Fruit fly (Drosophila melanogaster) whole organism, embryonic: ENCODE data around the gene CG34180.
A peak's percentile ranks its signal among the peaks of the same experiment; 100 is the strongest.

ENCODE experiments used
- Adf1 ChIP-seq: fragments of 200-800 bp; sonication (Bioruptor generic); IDR thresholded peaks from 2 replicates; pipeline ENCODE4 v1.3.6; 2022; ENCODE audit warnings: missing biosample characterization, missing genetic modification characterization
- BEAF-32 ChIP-seq: fragments of 200-800 bp; sonication (Bioruptor generic); optimal IDR thresholded peaks from 3 replicates; lab custom pipeline; 2017; ENCODE audit warnings: missing biosample characterization, missing genetic modification characterization, mild to moderate bottlenecking, moderate library complexity, missing genetic modification reagents
- CG1024 ChIP-seq: fragments of 200-800 bp; sonication (Bioruptor generic); IDR thresholded peaks from 2 replicates; pipeline ENCODE4 v1.3.6; 2022; ENCODE audit warnings: missing biosample characterization, missing genetic modification characterization
- CG14667 ChIP-seq: fragments of 200-800 bp; sonication (Bioruptor generic); IDR thresholded peaks from 2 replicates; pipeline ENCODE4 v1.3.6; 2022; ENCODE audit warnings: missing biosample characterization, missing genetic modification characterization
- CG15601 ChIP-seq: fragments of 200-800 bp; sonication (Bioruptor generic); optimal IDR thresholded peaks from 3 replicates; lab custom pipeline; 2019; ENCODE audit warnings: missing biosample characterization, mild to moderate bottlenecking, missing genetic modification characterization, moderate library complexity
- CG15696 ChIP-seq: fragments of 200-800 bp; sonication (Bioruptor generic); optimal IDR thresholded peaks from 2 replicates; lab custom pipeline; 2019; ENCODE audit warnings: missing biosample characterization, mild to moderate bottlenecking, missing genetic modification characterization, moderate library complexity
- CG1602 ChIP-seq: fragments of 200-800 bp; sonication (Bioruptor generic); optimal IDR thresholded peaks from 3 replicates; lab custom pipeline; 2016; ENCODE audit warnings: missing biosample characterization, missing genetic modification characterization
- CG17359 ChIP-seq: fragments of 200-800 bp; sonication (Bioruptor generic); optimal IDR thresholded peaks from 3 replicates; lab custom pipeline; 2018; ENCODE audit warnings: missing biosample characterization, mild to moderate bottlenecking, missing genetic modification characterization, moderate library complexity
- CG18262 ChIP-seq: fragments of 200-800 bp; optimal IDR thresholded peaks from 3 replicates; lab custom pipeline; 2019; ENCODE audit warnings: missing biosample characterization, mild to moderate bottlenecking, missing genetic modification characterization, moderate library complexity
- CG18764 ChIP-seq: fragments of 200-800 bp; sonication (Bioruptor generic); optimal IDR thresholded peaks from 3 replicates; lab custom pipeline; 2016; ENCODE audit warnings: missing biosample characterization, missing genetic modification characterization
- CG2678 ChIP-seq: fragments of 200-800 bp; sonication (Bioruptor generic); optimal IDR thresholded peaks from 3 replicates; lab custom pipeline; 2019; ENCODE audit warnings: missing biosample characterization, mild to moderate bottlenecking, missing genetic modification characterization, moderate library complexity
- CG2889 ChIP-seq: fragments of 200-800 bp; sonication (Bioruptor generic); IDR thresholded peaks from 3 replicates; pipeline ENCODE4 v1.3.6; 2022; ENCODE audit warnings: missing biosample characterization, missing genetic modification characterization
- CG31224 ChIP-seq: fragments of 200-800 bp; sonication (Bioruptor generic); IDR thresholded peaks from 2 replicates; pipeline ENCODE4 v1.3.6; 2022; ENCODE audit warnings: missing biosample characterization, missing genetic modification characterization
- CG31365 ChIP-seq: fragments of 200-800 bp; sonication (Bioruptor generic); optimal IDR thresholded peaks from 2 replicates; lab custom pipeline; 2018; ENCODE audit warnings: missing biosample characterization, mild to moderate bottlenecking, missing genetic modification characterization
- CG3726 ChIP-seq: fragments of 200-800 bp; sonication (Bioruptor generic); IDR thresholded peaks from 3 replicates; pipeline ENCODE4, ENCODE4 v1.3.6; 2022; ENCODE audit warnings: missing biosample characterization, missing genetic modification characterization
- CG6654 ChIP-seq: fragments of 200-800 bp; sonication (Bioruptor generic); optimal IDR thresholded peaks from 2 replicates; lab custom pipeline; 2017; ENCODE audit warnings: missing biosample characterization, mild to moderate bottlenecking, missing genetic modification characterization
- CG7357 ChIP-seq: fragments of 200-800 bp; sonication (Bioruptor generic); IDR thresholded peaks from 3 replicates; pipeline ENCODE4 v1.3.6; 2022; ENCODE audit warnings: missing biosample characterization, missing genetic modification characterization
- CG8359 ChIP-seq: fragments of 200-800 bp; sonication (Bioruptor generic); optimal IDR thresholded peaks from 2 replicates; lab custom pipeline; 2017; ENCODE audit warnings: missing biosample characterization, mild to moderate bottlenecking, missing genetic modification characterization, borderline replicate concordance
- Chrac-16 ChIP-seq: fragments of 200-800 bp; sonication (Bioruptor generic); optimal IDR thresholded peaks from 3 replicates; lab custom pipeline; 2016; ENCODE audit warnings: missing biosample characterization, missing genetic modification characterization
- CkIIα-i1 ChIP-seq: fragments of 200-800 bp; sonication (Bioruptor generic); IDR thresholded peaks from 2 replicates; pipeline ENCODE4 v1.3.6; 2022; ENCODE audit warnings: missing biosample characterization, missing genetic modification characterization
- D ChIP-seq, 2 experiments: fragments of 200-800 bp in 1 of 2; fragments of >200 bp in 1 of 2; sonication (Bioruptor generic) in 1 of 2; optimal IDR thresholded peaks; 2 replicates in 1 of 2; 3 replicates in 1 of 2; lab custom pipeline; 2017; ENCODE audit warnings: mild to moderate bottlenecking in 1 of 2, missing biosample characterization in 1 of 2, missing genetic modification characterization in 1 of 2, missing genetic modification reagents in 1 of 2
- Doc2 ChIP-seq: fragments of 200-800 bp; sonication (Bioruptor generic); IDR thresholded peaks from 2 replicates; pipeline ENCODE4 v1.3.6; 2022; ENCODE audit warnings: missing biosample characterization, missing genetic modification characterization
- Eip74EF ChIP-seq, 2 experiments: fragments of 200-800 bp in 1 of 2; fragments of >200 bp in 1 of 2; sonication (Bioruptor generic) in 1 of 2; optimal IDR thresholded peaks; 2 replicates each; lab custom pipeline; 2017 to 2019; ENCODE audit warnings: missing biosample characterization in 2 of 2, missing genetic modification characterization in 2 of 2, mild to moderate bottlenecking in 1 of 2, moderate library complexity in 1 of 2
- HHEX ChIP-seq: fragments of 200-800 bp; sonication (Bioruptor generic); optimal IDR thresholded peaks from 3 replicates; lab custom pipeline; 2017; ENCODE audit warnings: missing biosample characterization, mild to moderate bottlenecking, missing genetic modification characterization, missing genetic modification reagents
- HmgZ ChIP-seq: fragments of 200-800 bp; sonication (Bioruptor generic); optimal IDR thresholded peaks from 2 replicates; lab custom pipeline; 2018; ENCODE audit warnings: missing biosample characterization, mild to moderate bottlenecking, missing genetic modification characterization
- Mad ChIP-seq: fragments of 200-800 bp; sonication (Bioruptor generic); optimal IDR thresholded peaks from 2 replicates; lab custom pipeline; 2016; ENCODE audit warnings: missing biosample characterization, missing genetic modification characterization
- Myb ChIP-seq: fragments of 200-800 bp; sonication (Bioruptor generic); optimal IDR thresholded peaks from 2 replicates; lab custom pipeline; 2016; ENCODE audit warnings: missing biosample characterization, missing genetic modification characterization
- Sox100B ChIP-seq: fragments of 200-800 bp; sonication (Bioruptor generic); optimal IDR thresholded peaks from 3 replicates; lab custom pipeline; 2018; ENCODE audit warnings: missing biosample characterization, mild to moderate bottlenecking, missing genetic modification characterization
- Stat92E ChIP-seq, 3 experiments: fragments of >200 bp in 2 of 3; fragments of 200-800 bp in 1 of 3; sonication (Bioruptor generic) in 1 of 3; optimal IDR thresholded peaks; 2 replicates each; lab custom pipeline; 2017 to 2019; ENCODE audit warnings: missing biosample characterization in 3 of 3, missing genetic modification characterization in 3 of 3, mild to moderate bottlenecking in 1 of 3, moderate library complexity in 1 of 3
- amos ChIP-seq: fragments of 200-800 bp; sonication (Bioruptor generic); IDR thresholded peaks from 2 replicates; pipeline ENCODE4 v1.3.6; 2022; ENCODE audit warnings: missing biosample characterization, missing genetic modification characterization; ENCODE audit not compliant: partially characterized antibody
- bsh ChIP-seq, 2 experiments: fragments of 200-800 bp; sonication (Bioruptor generic); optimal IDR thresholded peaks; 2 replicates each; lab custom pipeline; 2017 to 2018; ENCODE audit warnings: mild to moderate bottlenecking in 2 of 2, missing biosample characterization in 2 of 2, missing genetic modification characterization in 2 of 2, moderate library complexity in 1 of 2
- cas ChIP-seq: fragments of 200-800 bp; sonication (Bioruptor generic); IDR thresholded peaks from 2 replicates; pipeline ENCODE4 v1.3.6; 2022; ENCODE audit warnings: missing biosample characterization, missing genetic modification characterization
- croc ChIP-seq: fragments of 200-800 bp; sonication (Bioruptor generic); conservative IDR thresholded peaks from 3 replicates; pipeline ENCODE4 v1.3.6; 2022; ENCODE audit warnings: missing biosample characterization, missing genetic modification characterization
- crol ChIP-seq: fragments of 200-800 bp; sonication (Bioruptor generic); IDR thresholded peaks from 2 replicates; pipeline ENCODE4 v1.3.6; 2022; ENCODE audit warnings: missing biosample characterization, missing genetic modification characterization
- dan ChIP-seq: fragments of 200-800 bp; sonication (Bioruptor generic); IDR thresholded peaks from 2 replicates; pipeline ENCODE4 v1.3.6; 2022; ENCODE audit warnings: missing biosample characterization, missing genetic modification characterization
- dmrt11E ChIP-seq: fragments of 200-800 bp; sonication (Bioruptor generic); optimal IDR thresholded peaks from 3 replicates; lab custom pipeline; 2018; ENCODE audit warnings: missing biosample characterization, mild to moderate bottlenecking, missing genetic modification characterization, moderate library complexity
- fd3F ChIP-seq: fragments of 200-800 bp; sonication (Bioruptor generic); optimal IDR thresholded peaks from 2 replicates; lab custom pipeline; 2018; ENCODE audit warnings: missing biosample characterization, mild to moderate bottlenecking, missing genetic modification characterization, moderate library complexity
- fd64A ChIP-seq: fragments of 200-800 bp; sonication (Bioruptor generic); optimal IDR thresholded peaks from 3 replicates; lab custom pipeline; 2018; ENCODE audit warnings: missing biosample characterization, mild to moderate bottlenecking, missing genetic modification characterization
- gcm2 ChIP-seq: fragments of 200-800 bp; sonication (Bioruptor generic); optimal IDR thresholded peaks from 2 replicates; lab custom pipeline; 2016; ENCODE audit warnings: missing biosample characterization, missing genetic modification characterization
- h ChIP-seq: fragments of >200 bp; optimal IDR thresholded peaks from 2 replicates; lab custom pipeline; 2017
- jing ChIP-seq: fragments of 200-800 bp; sonication (Bioruptor generic); optimal IDR thresholded peaks from 2 replicates; lab custom pipeline; 2018; ENCODE audit warnings: missing biosample characterization, mild to moderate bottlenecking, missing genetic modification characterization
- jumu ChIP-seq: fragments of 200-800 bp; sonication (Bioruptor generic); optimal IDR thresholded peaks from 3 replicates; lab custom pipeline; 2016; ENCODE audit warnings: missing biosample characterization, missing genetic modification characterization
- ken ChIP-seq: fragments of 200-800 bp; sonication (Bioruptor generic); IDR thresholded peaks from 3 replicates; pipeline ENCODE4 v1.3.6; 2022; ENCODE audit warnings: missing biosample characterization, missing genetic modification characterization
- lov ChIP-seq, 2 experiments: fragments of 200-800 bp in 1 of 2; fragments of >200 bp in 1 of 2; sonication (Bioruptor generic) in 1 of 2; IDR thresholded peaks in 1 of 2; optimal IDR thresholded peaks in 1 of 2; 2 replicates in 1 of 2; 3 replicates in 1 of 2; pipeline versions ENCODE4 v1.3.6 to Lab custom; 2017 to 2022; ENCODE audit warnings: missing biosample characterization in 1 of 2, missing genetic modification characterization in 1 of 2
- nmo ChIP-seq: fragments of 200-800 bp; sonication (Bioruptor generic); optimal IDR thresholded peaks from 2 replicates; lab custom pipeline; 2018; ENCODE audit warnings: missing biosample characterization, mild to moderate bottlenecking, missing genetic modification characterization, moderate library complexity
- prd ChIP-seq, 3 experiments: fragments of >200 bp in 2 of 3; fragments of 200-800 bp in 1 of 3; sonication (Bioruptor generic) in 1 of 3; optimal IDR thresholded peaks in 2 of 3; IDR thresholded peaks in 1 of 3; 2 replicates in 2 of 3; 3 replicates in 1 of 3; pipeline versions ENCODE4 v1.3.6 to Lab custom; 2017 to 2022; ENCODE audit warnings: missing biosample characterization in 1 of 3, missing genetic modification characterization in 1 of 3
- sima ChIP-seq: fragments of 200-800 bp; sonication (Bioruptor generic); optimal IDR thresholded peaks from 2 replicates; lab custom pipeline; 2016; ENCODE audit warnings: missing biosample characterization, missing genetic modification characterization
- zen ChIP-seq: fragments of 200-800 bp; sonication (Bioruptor generic); optimal IDR thresholded peaks from 3 replicates; lab custom pipeline; 2018; ENCODE audit warnings: missing biosample characterization, mild to moderate bottlenecking, missing genetic modification characterization, moderate library complexity

Gene CG34180

dm6 chr2L:6020535-6020934, 39.8 kb upstream of the CG34180 start, which contains the start of gene CG13996 (continued):
- TF ChIP-seq lov (optimal IDR thresholded peaks at IDR 0.05; lab: Kevin White, UChicago) (no peak), lov (GFP tag; IDR thresholded peaks at IDR 0.05; lab: Robert Waterston, UW) (no peak), CG8359 (GFP tag; lab: Kevin White, UChicago) (no peak), CkIIα-i1 (no peak), Sox100B (GFP tag; lab: Kevin White, UChicago) (no peak), CG2889 (GFP tag; lab: Robert Waterston, UW) (no peak), CG15601 (tag; lab: Kevin White, UChicago) (no peak), jing (no peak)
- TF ChIP-seq, all 482 proteins: peak for 0

DNA sequence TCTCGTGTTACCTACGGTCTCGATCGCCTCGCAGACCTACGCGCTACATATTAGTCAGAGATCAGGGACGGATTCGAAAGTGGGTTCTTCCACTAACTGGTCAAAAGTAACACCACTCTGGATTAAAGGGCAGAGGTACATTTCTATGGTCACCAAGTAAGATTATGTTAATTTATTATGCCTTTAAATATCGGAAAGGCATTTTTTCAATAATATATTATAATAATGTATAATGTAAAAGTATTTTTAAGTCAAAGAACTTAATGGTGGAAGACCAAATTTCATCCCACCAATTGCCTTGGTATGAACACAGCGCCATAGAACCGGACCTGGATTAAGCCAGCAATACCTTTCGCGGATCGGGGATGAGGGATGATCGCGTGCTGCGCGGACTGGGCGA, 37.5 kb upstream of the CG34180 start:
- peak; percentile 71 for TF ChIP-seq CG18262 (tag; lab: Kevin White, UChicago)
- TF ChIP-seq Mad (GFP tag; lab: Kevin White, UChicago), result no peak
- no peak for TF ChIP-seq gcm2
- TF ChIP-seq CG31365, result no peak
- TF ChIP-seq sima (GFP tag; lab: Kevin White, UChicago), result no peak
- peak; percentile 13 for TF ChIP-seq dmrt11E (tag; lab: Kevin White, UChicago)
- no peak for TF ChIP-seq HHEX (GFP tag; lab: Kevin White, UChicago)
- no peak for TF ChIP-seq amos (GFP tag; lab: Robert Waterston, UW)
- no peak for TF ChIP-seq prd (optimal IDR thresholded peaks at IDR 0.05; lab: Kevin White, UChicago)
- TF ChIP-seq prd (GFP tag; IDR thresholded peaks at IDR 0.05; lab: Robert Waterston, UW), result peak; percentile 30; the same call in 1 of the 3 replicates
- TF ChIP-seq croc, result peak; percentile 33; the same call in 1 of the 3 replicates
- TF ChIP-seq CG18764, result no peak
- TF ChIP-seq CG14667 (GFP tag; lab: Robert Waterston, UW), result no peak
- no peak for TF ChIP-seq Doc2 (GFP tag; lab: Robert Waterston, UW)
- no peak for TF ChIP-seq Stat92E (GFP tag; optimal IDR thresholded peaks at IDR 0.05; lab: Kevin White, UChicago)
- no peak for TF ChIP-seq CG31224 (GFP tag; lab: Robert Waterston, UW)
- TF ChIP-seq h, result no peak
- no peak for TF ChIP-seq ken (GFP tag; lab: Robert Waterston, UW)
- peak; percentile 57 for TF ChIP-seq nmo (GFP tag; lab: Kevin White, UChicago)
- TF ChIP-seq dan (GFP tag; lab: Robert Waterston, UW), result no peak
- peak; percentile 56 for TF ChIP-seq CG2678 (tag; lab: Kevin White, UChicago)
- TF ChIP-seq fd3F, result no peak
- no peak for TF ChIP-seq D (optimal IDR thresholded peaks at IDR 0.05; lab: Kevin White, UChicago)
- peak; percentile 10 for TF ChIP-seq D (GFP tag; optimal IDR thresholded peaks at IDR 0.05; lab: Kevin White, UChicago)
- TF ChIP-seq CG1024 (GFP tag; lab: Robert Waterston, UW), result no peak
- TF ChIP-seq HmgZ, result no peak
- no peak for TF ChIP-seq jumu (GFP tag; lab: Kevin White, UChicago)
- no peak for TF ChIP-seq crol
- no peak for TF ChIP-seq Eip74EF (GFP tag; optimal IDR thresholded peaks at IDR 0.05; lab: Kevin White, UChicago)
- peak; percentile 31 to 34 for TF ChIP-seq bsh (GFP tag; optimal IDR thresholded peaks at IDR 0.05; lab: Kevin White, UChicago)
- no peak for TF ChIP-seq cas
- peak; percentile 16 for TF ChIP-seq zen (tag; lab: Kevin White, UChicago)
- no peak for TF ChIP-seq CG3726 (GFP tag; lab: Robert Waterston, UW)
- no peak for TF ChIP-seq CG6654
- TF ChIP-seq CG15696 (tag; lab: Kevin White, UChicago), result peak; percentile 65
- TF ChIP-seq Chrac-16 (GFP tag; lab: Kevin White, UChicago), result no peak
- TF ChIP-seq BEAF-32, result no peak
- no peak for TF ChIP-seq fd64A
- TF ChIP-seq CG7357 (GFP tag; lab: Robert Waterston, UW), result no peak
- TF ChIP-seq CG1602 (GFP tag; lab: Kevin White, UChicago), result no peak
- TF ChIP-seq CG15601 (tag; lab: Kevin White, UChicago), result peak; percentile 17
- TF ChIP-seq Myb, result no peak
- peak; percentile 18 for TF ChIP-seq CG17359
- no peak for TF ChIP-seq Adf1 (GFP tag; lab: Robert Waterston, UW)
